Worm (Caenorhabditis elegans) whole organism, L4 larva: ENCODE measurements around the gene F14H12.7.

ENCODE experiments used
- Y105C5A.15 ChIP-seq: fragments of 200-800 bp; sonication (Bioruptor generic); IDR thresholded peaks from 2 replicates; pipeline ENCODE4 v1.3.6; 2022; ENCODE audit warnings: missing genetic modification characterization, missing compliant biosample characterization
- aly-2 ChIP-seq: sonication (generic microtip); optimal IDR thresholded peaks from 2 replicates; lab custom pipeline; 2018; ENCODE audit warnings: missing biosample characterization, missing genetic modification characterization
- cey-2 ChIP-seq: sonication (generic microtip); optimal IDR thresholded peaks from 3 replicates; lab custom pipeline; 2017; ENCODE audit warnings: missing genetic modification characterization, mild to moderate bottlenecking, missing compliant biosample characterization, antibody characterized with exemption, borderline replicate concordance; ENCODE audit not compliant: insufficient read depth
- dpl-1 ChIP-seq: fragments of 150-350 bp; optimal IDR thresholded peaks from 2 replicates; lab custom pipeline; 2014; ENCODE audit warnings: missing biosample characterization, missing genetic modification reagents, missing genetic modification characterization
- lim-7 ChIP-seq: fragments of 200-800 bp; sonication (Bioruptor generic); IDR thresholded peaks from 2 replicates; pipeline ENCODE4 v1.3.6; 2022; ENCODE audit warnings: missing genetic modification characterization, missing compliant biosample characterization
- nhr-111 ChIP-seq: fragments of 200-800 bp; sonication (Bioruptor generic); optimal IDR thresholded peaks from 2 replicates; lab custom pipeline; 2018; ENCODE audit warnings: mild to moderate bottlenecking, missing genetic modification characterization, missing compliant biosample characterization
- nhr-28 ChIP-seq: fragments of 150-350 bp; optimal IDR thresholded peaks from 2 replicates; lab custom pipeline; 2014; ENCODE audit warnings: missing biosample characterization, missing genetic modification characterization
- pqm-1 ChIP-seq: sonication (generic microtip); optimal IDR thresholded peaks from 2 replicates; lab custom pipeline; 2017; ENCODE audit warnings: missing biosample characterization, missing genetic modification characterization
- snpc-4 ChIP-seq: fragments of 150-350 bp; optimal IDR thresholded peaks from 2 replicates; lab custom pipeline; 2014; ENCODE audit warnings: missing biosample characterization, missing genetic modification characterization
- unc-62 ChIP-seq, 3 experiments: fragments of 150-350 bp in 1 of 3; sonication (generic microtip); optimal IDR thresholded peaks in 2 of 3; peaks in 1 of 3; 1 replicate in 1 of 3; 2 replicates in 2 of 3; lab custom pipeline; 2014 to 2017; ENCODE audit warnings: missing biosample characterization in 3 of 3, missing genetic modification characterization in 3 of 3, missing genetic modification reagents in 3 of 3, missing genotype in 1 of 3
- zag-1 ChIP-seq: fragments of 150-350 bp; optimal IDR thresholded peaks from 2 replicates; lab custom pipeline; 2014; ENCODE audit warnings: missing biosample characterization, missing genetic modification characterization

- no peak for TF ChIP-seq nhr-28
- TF ChIP-seq pqm-1 (tag; lab: Kevin White, UChicago), result no peak
- no peak for TF ChIP-seq unc-62 (GFP tag; optimal IDR thresholded peaks at IDR 0.05 in 1 of 2; lab: Kevin White, UChicago)
- TF ChIP-seq unc-62 (tag; optimal IDR thresholded peaks at IDR 0.05; lab: Kevin White, UChicago), result no peak
- TF ChIP-seq lim-7 (GFP tag; lab: Robert Waterston, UW), result no peak
- TF ChIP-seq Y105C5A.15 (GFP tag; lab: Robert Waterston, UW), result no peak
- TF ChIP-seq aly-2, result no peak
- TF ChIP-seq snpc-4, result no peak
- no peak for TF ChIP-seq zag-1 (tag; lab: Kevin White, UChicago)
- TF ChIP-seq dpl-1 (GFP tag; lab: Kevin White, UChicago), result no peak
- TF ChIP-seq cey-2 (tag; lab: Kevin White, UChicago), result no peak
- TF ChIP-seq nhr-111 (GFP tag; lab: Kevin White, UChicago), result no peak
Measured at ce11 chrX:4343915-4344314, 18.5 kb downstream of the F14H12.7 start, which contains the start of gene F14H12.3.
